Worm (Caenorhabditis elegans) whole organism, L2 larva: Measurements from ENCODE around the gene bnc-1.

Experiments
- C34F6.9 ChIP-seq: fragments of 150-350 bp; optimal IDR thresholded peaks from 2 replicates; lab custom pipeline; 2014; ENCODE audit warnings: missing biosample characterization, missing genetic modification characterization
- R02D3.7 ChIP-seq: fragments of 150-350 bp; optimal IDR thresholded peaks from 2 replicates; lab custom pipeline; 2014; ENCODE audit warnings: missing biosample characterization, missing genetic modification characterization
- aly-2 ChIP-seq: fragments of 150-350 bp; optimal IDR thresholded peaks from 2 replicates; lab custom pipeline; 2014; ENCODE audit warnings: missing biosample characterization, missing genetic modification characterization
- egl-27 ChIP-seq: sonication (generic microtip); optimal IDR thresholded peaks from 3 replicates; lab custom pipeline; 2017; ENCODE audit warnings: missing biosample characterization, missing genetic modification reagents, missing genetic modification characterization
- skn-1 ChIP-seq: sonication (generic microtip); optimal IDR thresholded peaks from 2 replicates; lab custom pipeline; 2017; ENCODE audit warnings: missing biosample characterization, missing genetic modification characterization

DNA sequence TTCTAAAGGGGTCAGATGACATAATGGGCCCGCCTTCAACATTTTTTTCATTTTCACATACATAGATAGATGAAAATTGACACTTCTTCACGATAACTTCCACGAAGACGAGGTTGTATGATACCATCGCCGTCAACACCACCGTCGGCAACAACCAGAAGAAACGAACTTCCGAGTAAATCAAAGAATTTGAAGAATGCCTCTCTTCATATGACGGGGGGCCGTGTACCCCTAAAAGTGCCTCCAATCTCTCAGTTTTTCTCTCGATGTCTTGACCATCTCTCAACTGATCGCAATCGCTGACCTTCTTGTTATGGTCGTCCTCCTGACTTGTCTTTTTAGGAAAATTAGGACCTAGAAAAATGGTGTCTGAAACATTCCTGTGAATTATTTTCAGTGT, 18.7 kb upstream of the bnc-1 start:
- no peak for TF ChIP-seq egl-27 (tag; lab: Kevin White, UChicago)
- no peak for TF ChIP-seq R02D3.7
- TF ChIP-seq aly-2 (tag; lab: Kevin White, UChicago), result no peak
- no peak for TF ChIP-seq skn-1
- no peak for TF ChIP-seq C34F6.9 (tag; lab: Kevin White, UChicago)
